Fruit fly (Drosophila melanogaster) whole organism, embryonic: ENCODE measurements around the gene bwa.

Experiments used
- Awh ChIP-seq: fragments of 200-800 bp; sonication (Bioruptor generic); IDR thresholded peaks from 2 replicates; pipeline ENCODE4, ENCODE4 v1.3.6; 2022; ENCODE audit warnings: missing biosample characterization, missing genetic modification characterization
- CG12236 ChIP-seq: fragments of 200-800 bp; sonication (Bioruptor generic); optimal IDR thresholded peaks from 2 replicates; lab custom pipeline; 2016; ENCODE audit warnings: missing biosample characterization, missing genetic modification characterization
- CG13123 ChIP-seq: fragments of 200-800 bp; sonication (Bioruptor generic); optimal IDR thresholded peaks from 2 replicates; lab custom pipeline; 2016; ENCODE audit warnings: missing biosample characterization, missing genetic modification characterization
- CG13287 ChIP-seq: fragments of 200-800 bp; sonication (Bioruptor generic); IDR thresholded peaks from 2 replicates; pipeline ENCODE4 v1.3.6; 2022; ENCODE audit warnings: missing biosample characterization, missing genetic modification characterization; ENCODE audit not compliant: partially characterized antibody
- CG14667 ChIP-seq: fragments of 200-800 bp; sonication (Bioruptor generic); IDR thresholded peaks from 2 replicates; pipeline ENCODE4 v1.3.6; 2022; ENCODE audit warnings: missing biosample characterization, missing genetic modification characterization
- CG1529 ChIP-seq: fragments of 200-800 bp; sonication (Bioruptor generic); optimal IDR thresholded peaks from 3 replicates; lab custom pipeline; 2018; ENCODE audit warnings: missing biosample characterization, missing genetic modification characterization
- CG15696 ChIP-seq: fragments of 200-800 bp; sonication (Bioruptor generic); optimal IDR thresholded peaks from 2 replicates; lab custom pipeline; 2019; ENCODE audit warnings: missing biosample characterization, mild to moderate bottlenecking, missing genetic modification characterization, moderate library complexity
- CG16815 ChIP-seq: fragments of 200-800 bp; sonication (Bioruptor generic); optimal IDR thresholded peaks from 3 replicates; lab custom pipeline; 2017; ENCODE audit warnings: missing biosample characterization, mild to moderate bottlenecking, missing genetic modification characterization
- CG17612 ChIP-seq: fragments of 200-800 bp; sonication (Bioruptor generic); IDR thresholded peaks from 2 replicates; pipeline ENCODE4 v1.3.6; 2022; ENCODE audit warnings: missing biosample characterization, missing genetic modification characterization
- CG18619 ChIP-seq: fragments of 200-800 bp; sonication (Bioruptor generic); optimal IDR thresholded peaks from 3 replicates; lab custom pipeline; 2017; ENCODE audit warnings: missing biosample characterization, mild to moderate bottlenecking, missing genetic modification characterization
- CG2129 ChIP-seq: fragments of 200-800 bp; sonication (Bioruptor generic); IDR thresholded peaks from 2 replicates; pipeline ENCODE4 v1.3.6; 2022; ENCODE audit warnings: missing biosample characterization, missing genetic modification characterization; ENCODE audit not compliant: partially characterized antibody
- CG32767 ChIP-seq: fragments of 200-800 bp; sonication (Bioruptor generic); IDR thresholded peaks from 2 replicates; pipeline ENCODE4 v1.3.6; 2022; ENCODE audit warnings: missing biosample characterization, missing genetic modification characterization
- CG34224 ChIP-seq: fragments of 200-800 bp; sonication (Bioruptor generic); IDR thresholded peaks from 3 replicates; pipeline ENCODE4 v1.3.6; 2022; ENCODE audit warnings: missing biosample characterization, missing genetic modification characterization; ENCODE audit not compliant: partially characterized antibody
- CG34376 ChIP-seq: fragments of 200-800 bp; sonication (Bioruptor generic); optimal IDR thresholded peaks from 2 replicates; lab custom pipeline; 2018; ENCODE audit warnings: missing biosample characterization, mild to moderate bottlenecking, missing genetic modification characterization
- CG4730 ChIP-seq: fragments of 200-800 bp; sonication (Bioruptor generic); IDR thresholded peaks from 2 replicates; pipeline ENCODE4 v1.3.6; 2022; ENCODE audit warnings: missing biosample characterization, missing genetic modification characterization
- CG4820 ChIP-seq: fragments of 200-800 bp; sonication (Bioruptor generic); optimal IDR thresholded peaks from 3 replicates; lab custom pipeline; 2016; ENCODE audit warnings: missing biosample characterization, missing genetic modification characterization
- CG6683 ChIP-seq: fragments of 200-800 bp; sonication (Bioruptor generic); optimal IDR thresholded peaks from 2 replicates; lab custom pipeline; 2017; ENCODE audit warnings: missing biosample characterization, mild to moderate bottlenecking, missing genetic modification characterization, missing genetic modification reagents
- CG6689 ChIP-seq: fragments of 200-800 bp; sonication (Bioruptor generic); IDR thresholded peaks from 2 replicates; pipeline ENCODE4 v1.3.6; 2022; ENCODE audit warnings: missing biosample characterization, missing genetic modification characterization
- Doc2 ChIP-seq: fragments of 200-800 bp; sonication (Bioruptor generic); IDR thresholded peaks from 2 replicates; pipeline ENCODE4 v1.3.6; 2022; ENCODE audit warnings: missing biosample characterization, missing genetic modification characterization
- Dp ChIP-seq: fragments of 200-800 bp; sonication (Bioruptor generic); optimal IDR thresholded peaks from 2 replicates; lab custom pipeline; 2018; ENCODE audit warnings: missing biosample characterization, mild to moderate bottlenecking, missing genetic modification characterization, moderate library complexity
- Ets65A ChIP-seq: fragments of 200-800 bp; sonication (Bioruptor generic); peaks from one replicate; lab custom pipeline; 2016; ENCODE audit warnings: missing biosample characterization, missing genetic modification characterization
- H2.0 ChIP-seq: fragments of 200-800 bp; sonication (Bioruptor generic); IDR thresholded peaks from 2 replicates; pipeline ENCODE4 v1.3.6; 2022; ENCODE audit warnings: missing biosample characterization, missing genetic modification characterization
- HHEX ChIP-seq: fragments of 200-800 bp; sonication (Bioruptor generic); optimal IDR thresholded peaks from 3 replicates; lab custom pipeline; 2017; ENCODE audit warnings: missing biosample characterization, mild to moderate bottlenecking, missing genetic modification characterization, missing genetic modification reagents
- Hsf ChIP-seq: fragments of 200-800 bp; sonication (Bioruptor generic); optimal IDR thresholded peaks from 3 replicates; lab custom pipeline; 2016; ENCODE audit warnings: missing biosample characterization, missing genetic modification characterization
- Sry-δ ChIP-seq: fragments of 200-800 bp; sonication (Bioruptor generic); optimal IDR thresholded peaks from 2 replicates; lab custom pipeline; 2016; ENCODE audit warnings: missing biosample characterization, missing genetic modification characterization
- al ChIP-seq: fragments of 200-800 bp; sonication (Bioruptor generic); IDR thresholded peaks from 2 replicates; pipeline ENCODE4 v1.3.6; 2022; ENCODE audit warnings: missing biosample characterization, missing genetic modification characterization
- chif ChIP-seq, 2 experiments: fragments of 200-800 bp; sonication (Bioruptor generic); optimal IDR thresholded peaks; 3 replicates each; lab custom pipeline; 2016; ENCODE audit warnings: missing biosample characterization in 2 of 2, missing genetic modification characterization in 2 of 2
- ci ChIP-seq: fragments of 200-800 bp; sonication (Bioruptor generic); IDR thresholded peaks from 3 replicates; pipeline ENCODE4 v1.3.6; 2022; ENCODE audit warnings: missing biosample characterization, missing genetic modification characterization
- eve ChIP-seq, 2 experiments: fragments of >200 bp; optimal IDR thresholded peaks; 2 replicates each; lab custom pipeline; 2017; ENCODE audit warnings: missing biosample characterization in 2 of 2, missing genetic modification characterization in 2 of 2
- grn ChIP-seq: fragments of 200-800 bp; sonication (Bioruptor generic); optimal IDR thresholded peaks from 3 replicates; lab custom pipeline; 2017; ENCODE audit warnings: missing biosample characterization, missing genetic modification characterization
- gsb ChIP-seq: fragments of 200-800 bp; sonication (Bioruptor generic); IDR thresholded peaks from 2 replicates; pipeline ENCODE4 v1.3.6; 2022; ENCODE audit warnings: missing biosample characterization, missing genetic modification characterization
- hkb ChIP-seq, 2 experiments: fragments of 200-800 bp in 1 of 2; fragments of >200 bp in 1 of 2; sonication (Bioruptor generic) in 1 of 2; IDR thresholded peaks in 1 of 2; optimal IDR thresholded peaks in 1 of 2; 2 replicates each; pipeline versions ENCODE4 v1.3.6 to Lab custom; 2017 to 2022; ENCODE audit warnings: missing biosample characterization in 1 of 2, missing genetic modification characterization in 1 of 2
- hth ChIP-seq: fragments of >200 bp; optimal IDR thresholded peaks from 2 replicates; lab custom pipeline; 2017; ENCODE audit warnings: inconsistent platforms
- insv ChIP-seq, 2 experiments: fragments of 200-800 bp; sonication (Bioruptor generic); optimal IDR thresholded peaks; 3 replicates each; lab custom pipeline; 2016 to 2018; ENCODE audit warnings: missing biosample characterization in 2 of 2, missing genetic modification characterization in 2 of 2
- inv ChIP-seq: fragments of 200-800 bp; sonication (Bioruptor generic); IDR thresholded peaks from 2 replicates; pipeline ENCODE4 v1.3.6; 2022; ENCODE audit warnings: missing biosample characterization, missing genetic modification characterization; ENCODE audit not compliant: partially characterized antibody
- lab ChIP-seq: fragments of 200-800 bp; sonication (Bioruptor generic); optimal IDR thresholded peaks from 3 replicates; lab custom pipeline; 2017; ENCODE audit warnings: missing biosample characterization, missing genetic modification characterization, mild to moderate bottlenecking, moderate library complexity, missing genetic modification reagents
- lilli ChIP-seq: fragments of 200-800 bp; sonication (Bioruptor generic); optimal IDR thresholded peaks from 3 replicates; lab custom pipeline; 2016; ENCODE audit warnings: missing biosample characterization, missing genetic modification characterization
- maf-S ChIP-seq: fragments of 200-800 bp; sonication (Bioruptor generic); optimal IDR thresholded peaks from 2 replicates; lab custom pipeline; 2016; ENCODE audit warnings: missing biosample characterization, missing genetic modification characterization
- mirr ChIP-seq: fragments of 200-800 bp; sonication (Bioruptor generic); optimal IDR thresholded peaks from 3 replicates; lab custom pipeline; 2018; ENCODE audit warnings: missing biosample characterization, mild to moderate bottlenecking, missing genetic modification characterization
- z ChIP-seq: fragments of 200-800 bp; sonication (Bioruptor generic); IDR thresholded peaks from 3 replicates; pipeline ENCODE4 v1.3.6; 2022; ENCODE audit warnings: missing biosample characterization, missing genetic modification characterization

Gene bwa

dm6 chr2L:20082965-20083855, 17.0 kb downstream of the bwa start (continued):
- TF ChIP-seq hth (lab: Kevin White, UChicago) = no peak
- no peak for TF ChIP-seq lilli (GFP tag; lab: Kevin White, UChicago)
- no peak for TF ChIP-seq CG12236 (GFP tag; lab: Kevin White, UChicago)
- no peak for TF ChIP-seq CG1529 (GFP tag; lab: Kevin White, UChicago)
- no peak for TF ChIP-seq CG15696 (tag; lab: Kevin White, UChicago)
- no peak; the same call in 2 of the 3 replicates for TF ChIP-seq ci (GFP tag; lab: Robert Waterston, UW)
- TF ChIP-seq H2.0 (GFP tag; lab: Robert Waterston, UW) = no peak
- no peak for TF ChIP-seq Doc2 (GFP tag; lab: Robert Waterston, UW)
- TF ChIP-seq lab = peak; percentile 3
- 0 out of 3 replicates have a peak, but pooled peaks have one; percentile 26 for TF ChIP-seq CG34224 (GFP tag; lab: Robert Waterston, UW)
- TF ChIP-seq CG14667 = no peak
- no peak for TF ChIP-seq CG18619 (GFP tag; lab: Kevin White, UChicago)
- no peak for TF ChIP-seq grn (GFP tag; lab: Kevin White, UChicago)
- TF ChIP-seq Hsf = no peak
- TF ChIP-seq mirr (GFP tag; lab: Kevin White, UChicago) = peak; percentile 48
- no peak for TF ChIP-seq CG32767 (GFP tag; lab: Robert Waterston, UW)
- peak; percentile 66 for TF ChIP-seq Ets65A
- TF ChIP-seq CG13123 (GFP tag; lab: Kevin White, UChicago) = no peak
- TF ChIP-seq HHEX (GFP tag; lab: Kevin White, UChicago) = peak; percentile 33
- no peak for TF ChIP-seq Dp (GFP tag; lab: Kevin White, UChicago)
- TF ChIP-seq CG34376 (GFP tag; lab: Kevin White, UChicago) = peak; percentile 43
- no peak for TF ChIP-seq CG6683 (GFP tag; lab: Kevin White, UChicago)
- no peak for TF ChIP-seq insv (GFP tag; optimal IDR thresholded peaks at IDR 0.05; lab: Kevin White, UChicago)
- no peak for TF ChIP-seq hkb (optimal IDR thresholded peaks at IDR 0.05; lab: Kevin White, UChicago)
- TF ChIP-seq hkb (GFP tag; IDR thresholded peaks at IDR 0.05; lab: Robert Waterston, UW) = peak; percentile 43; the same call in 1 of the 2 replicates
- TF ChIP-seq CG13287 (GFP tag; lab: Robert Waterston, UW) = no peak; the same call in 1 of the 2 replicates
- no peak for TF ChIP-seq Awh (GFP tag; lab: Robert Waterston, UW)
- no peak for TF ChIP-seq CG6689 (GFP tag; lab: Robert Waterston, UW)
- no peak for TF ChIP-seq Sry-δ (GFP tag; lab: Kevin White, UChicago)
- no peak for TF ChIP-seq al (GFP tag; lab: Robert Waterston, UW)
- TF ChIP-seq maf-S (GFP tag; lab: Kevin White, UChicago) = no peak
- no peak for TF ChIP-seq CG4730 (GFP tag; lab: Robert Waterston, UW)
- TF ChIP-seq eve (GFP tag; optimal IDR thresholded peaks at IDR 0.05; lab: Kevin White, UChicago) = peak in 1 of 2 experiments; percentile 78
- TF ChIP-seq CG16815 = no peak
- TF ChIP-seq z = no peak
- TF ChIP-seq CG2129 (GFP tag; lab: Robert Waterston, UW) = no peak
- no peak for TF ChIP-seq CG17612 (GFP tag; lab: Robert Waterston, UW)
- no peak for TF ChIP-seq inv
- no peak for TF ChIP-seq chif (GFP tag; optimal IDR thresholded peaks at IDR 0.05; lab: Kevin White, UChicago)
- no peak for TF ChIP-seq CG4820 (GFP tag; lab: Kevin White, UChicago)
- no peak for TF ChIP-seq gsb
